Fruit fly (Drosophila melanogaster): ENCODE measurements around the gene Culd.

Culd gene

dm6 chr3L:8333574-8333973 lies 22.5 kb downstream of the Culd start:
- TF ChIP-seq CTCF (optimal IDR thresholded peaks at IDR 0.05) (no peak), CG8478 (optimal IDR thresholded peaks at IDR 0.05) (no peak)

- no peak for TF ChIP-seq CG8478 (optimal IDR thresholded peaks at IDR 0.05)
- TF ChIP-seq CTCF (optimal IDR thresholded peaks at IDR 0.05) = no peak
Observed at dm6 chr3L:8331414-8331813, 24.7 kb downstream of the Culd start.

- TF ChIP-seq CG8478 (optimal IDR thresholded peaks at IDR 0.05) (no peak), CTCF (optimal IDR thresholded peaks at IDR 0.05) (no peak)
Observed at dm6 chr3L:8329005-8329404, 27.1 kb downstream of the Culd start.

- TF ChIP-seq CTCF (optimal IDR thresholded peaks at IDR 0.05) (no peak), CG8478 (optimal IDR thresholded peaks at IDR 0.05) (no peak)
Observed at dm6 chr3L:8328283-8328682, 27.8 kb downstream of the Culd start, which contains the start of gene CG34462. Gene CG34462, plus strand, starts transcription at chr3L:8328583.

- no peak for TF ChIP-seq CTCF (optimal IDR thresholded peaks at IDR 0.05)
- no peak for TF ChIP-seq CG8478 (optimal IDR thresholded peaks at IDR 0.05)
Observed at dm6 chr3L:8325559-8325958, 30.5 kb downstream of the Culd start, which contains the start of gene CG34461. Gene CG34461, plus strand, starts transcription at chr3L:8325859.

- TF ChIP-seq CG8478 (optimal IDR thresholded peaks at IDR 0.05) (no peak), CTCF (optimal IDR thresholded peaks at IDR 0.05) (peak; percentile 69 to 78)
Observed at dm6 chr3L:8323817-8324216, 32.3 kb downstream of the Culd start.

dm6 chr3L:8320105-8320813 lies 35.8 kb downstream of the Culd start, which contains the start of gene CG13670:
Gene CG13670, plus strand, starts transcription at chr3L:8320763.
- TF ChIP-seq CG8478 (optimal IDR thresholded peaks at IDR 0.05) = no peak
- no peak for TF ChIP-seq CTCF (optimal IDR thresholded peaks at IDR 0.05)

- no peak for TF ChIP-seq CG8478 (optimal IDR thresholded peaks at IDR 0.05)
- TF ChIP-seq CTCF (optimal IDR thresholded peaks at IDR 0.05) = no peak
Observed at dm6 chr3L:8318916-8319506, 37.1 kb downstream of the Culd start, which contains the start of gene CG43059. Gene CG43059, minus strand, starts transcription at chr3L:8318966.

- TF ChIP-seq CTCF (optimal IDR thresholded peaks at IDR 0.05) (no peak), CG8478 (optimal IDR thresholded peaks at IDR 0.05) (no peak)
Observed at dm6 chr3L:8315141-8315816, 40.8 kb downstream of the Culd start, which contains the start of gene Cpsf6. Gene Cpsf6, minus strand, starts transcription at chr3L:8315502.

- TF ChIP-seq CTCF (optimal IDR thresholded peaks at IDR 0.05) (no peak), CG8478 (optimal IDR thresholded peaks at IDR 0.05) (no peak)
Observed at dm6 chr3L:8314788-8315140, 41.3 kb downstream of the Culd start.

dm6 chr3L:8312290-8312689 lies 43.8 kb downstream of the Culd start:
- TF ChIP-seq CG8478 (optimal IDR thresholded peaks at IDR 0.05) = no peak
- TF ChIP-seq CTCF (optimal IDR thresholded peaks at IDR 0.05) = no peak

dm6 chr3L:8308891-8309352 lies 47.2 kb downstream of the Culd start, which contains the start of gene BI-1:
Gene BI-1, minus strand, starts transcription at chr3L:8308941.
- TF ChIP-seq CTCF (optimal IDR thresholded peaks at IDR 0.05) (no peak), CG8478 (optimal IDR thresholded peaks at IDR 0.05) (no peak)

dm6 chr3L:8306880-8307279 lies 49.2 kb downstream of the Culd start, which contains the start of gene Gr66a:
Gene Gr66a, minus strand, starts transcription at chr3L:8306980.
- TF ChIP-seq CG8478 (optimal IDR thresholded peaks at IDR 0.05) = no peak
- no peak for TF ChIP-seq CTCF (optimal IDR thresholded peaks at IDR 0.05)

- no peak for TF ChIP-seq CG8478 (optimal IDR thresholded peaks at IDR 0.05)
- TF ChIP-seq CTCF (optimal IDR thresholded peaks at IDR 0.05) = no peak
Observed at dm6 chr3L:8303912-8304311, 52.2 kb downstream of the Culd start, which contains the start of the genes CG7194 and Sbp2. Gene CG7194, minus strand, starts transcription at chr3L:8304059. Gene Sbp2, plus strand, starts transcription at chr3L:8304157.
